Fruit fly (Drosophila melanogaster) whole organism, adult: ENCODE results near the gene SMC5.

ENCODE experiments used
- CG11617 ChIP-seq: fragments of 200-800 bp; sonication (Bioruptor generic); optimal IDR thresholded peaks from 2 replicates; lab custom pipeline; 2017; ENCODE audit warnings: mild to moderate bottlenecking, missing biosample characterization, missing genetic modification reagents, missing genetic modification characterization
- CG12768 ChIP-seq: fragments of 200-800 bp; sonication (Bioruptor generic); optimal IDR thresholded peaks from 2 replicates; lab custom pipeline; 2017; ENCODE audit warnings: missing biosample characterization, missing genetic modification characterization, mild to moderate bottlenecking, moderate library complexity, missing genetic modification reagents
- CG14711 ChIP-seq: fragments of 200-800 bp; sonication (Bioruptor generic); optimal IDR thresholded peaks from 2 replicates; lab custom pipeline; 2018; ENCODE audit warnings: missing biosample characterization, mild to moderate bottlenecking, missing genetic modification characterization, moderate library complexity
- CG1620 ChIP-seq: fragments of 200-800 bp; sonication (Bioruptor generic); optimal IDR thresholded peaks from 2 replicates; lab custom pipeline; 2016; ENCODE audit warnings: missing biosample characterization, missing genetic modification characterization
- CG33017 ChIP-seq: fragments of 200-800 bp; sonication (Bioruptor generic); optimal IDR thresholded peaks from 2 replicates; lab custom pipeline; 2018; ENCODE audit warnings: missing biosample characterization, mild to moderate bottlenecking, missing genetic modification characterization, moderate library complexity
- CG5204 ChIP-seq: fragments of 200-800 bp; sonication (Bioruptor generic); optimal IDR thresholded peaks from 2 replicates; lab custom pipeline; 2016; ENCODE audit warnings: missing biosample characterization, missing genetic modification characterization
- CG7045 ChIP-seq: fragments of 200-800 bp; sonication (Bioruptor generic); optimal IDR thresholded peaks from 2 replicates; lab custom pipeline; 2017; ENCODE audit warnings: missing biosample characterization, mild to moderate bottlenecking, missing genetic modification characterization
- CG7101 ChIP-seq: fragments of 200-800 bp; sonication (Bioruptor generic); optimal IDR thresholded peaks from 2 replicates; lab custom pipeline; 2018; ENCODE audit warnings: missing biosample characterization, mild to moderate bottlenecking, missing genetic modification characterization, moderate library complexity
- Clk ChIP-seq: fragments of 200-800 bp; sonication (Bioruptor generic); optimal IDR thresholded peaks from 2 replicates; lab custom pipeline; 2017; ENCODE audit warnings: missing biosample characterization, missing genetic modification characterization
- Crg-1 ChIP-seq: fragments of 200-800 bp; sonication (Bioruptor generic); optimal IDR thresholded peaks from 2 replicates; lab custom pipeline; 2016; ENCODE audit warnings: missing biosample characterization, missing genetic modification characterization
- Hr96 ChIP-seq: fragments of 200-800 bp; sonication (Bioruptor generic); optimal IDR thresholded peaks from 2 replicates; lab custom pipeline; 2016; ENCODE audit warnings: missing biosample characterization, missing genetic modification characterization
- Mnt ChIP-seq: fragments of 200-800 bp; sonication (Bioruptor generic); optimal IDR thresholded peaks from 2 replicates; lab custom pipeline; 2016; ENCODE audit warnings: missing biosample characterization, mild to moderate bottlenecking, missing genetic modification characterization
- bab1 ChIP-seq: fragments of 200-800 bp; sonication (Bioruptor generic); optimal IDR thresholded peaks from 3 replicates; lab custom pipeline; 2019; ENCODE audit warnings: missing biosample characterization, mild to moderate bottlenecking, missing genetic modification characterization, moderate library complexity
- cic ChIP-seq: fragments of 200-800 bp; sonication (Bioruptor generic); optimal IDR thresholded peaks from 2 replicates; lab custom pipeline; 2017; ENCODE audit warnings: missing biosample characterization, mild to moderate bottlenecking, missing genetic modification characterization, moderate library complexity
- cnc ChIP-seq, 2 experiments: fragments of >200 bp; optimal IDR thresholded peaks; 2 replicates each; lab custom pipeline; 2017
- kay ChIP-seq: fragments of 200-800 bp; sonication (Bioruptor generic); peaks from one replicate; lab custom pipeline; 2016; ENCODE audit warnings: missing biosample characterization, missing genetic modification characterization, borderline replicate concordance
- ovo ChIP-seq: fragments of 200-800 bp; sonication (Bioruptor generic); optimal IDR thresholded peaks from 2 replicates; lab custom pipeline; 2016; ENCODE audit warnings: missing biosample characterization, missing genetic modification characterization
- pad ChIP-seq: fragments of 200-800 bp; sonication (Bioruptor generic); optimal IDR thresholded peaks from 3 replicates; lab custom pipeline; 2017; ENCODE audit warnings: missing biosample characterization, missing genetic modification characterization, mild to moderate bottlenecking, moderate library complexity, missing genetic modification reagents
- tj ChIP-seq: fragments of 200-800 bp; sonication (Bioruptor generic); optimal IDR thresholded peaks from 3 replicates; lab custom pipeline; 2017; ENCODE audit warnings: missing biosample characterization, mild to moderate bottlenecking, missing genetic modification characterization, moderate library complexity
- toe ChIP-seq: fragments of 200-800 bp; sonication (Bioruptor generic); optimal IDR thresholded peaks from 2 replicates; lab custom pipeline; 2016; ENCODE audit warnings: missing biosample characterization, missing genetic modification characterization

The SMC5 gene

dm6 chr3L:21533270-21533948 lies 35.6 kb upstream of the SMC5 start, which contains the start of gene Mkrn1:
Gene Mkrn1, minus strand, starts transcription at chr3L:21533713.
- no peak for TF ChIP-seq CG14711 (tag; lab: Kevin White, UChicago)
- peak; percentile 58 for TF ChIP-seq bab1

DNA sequence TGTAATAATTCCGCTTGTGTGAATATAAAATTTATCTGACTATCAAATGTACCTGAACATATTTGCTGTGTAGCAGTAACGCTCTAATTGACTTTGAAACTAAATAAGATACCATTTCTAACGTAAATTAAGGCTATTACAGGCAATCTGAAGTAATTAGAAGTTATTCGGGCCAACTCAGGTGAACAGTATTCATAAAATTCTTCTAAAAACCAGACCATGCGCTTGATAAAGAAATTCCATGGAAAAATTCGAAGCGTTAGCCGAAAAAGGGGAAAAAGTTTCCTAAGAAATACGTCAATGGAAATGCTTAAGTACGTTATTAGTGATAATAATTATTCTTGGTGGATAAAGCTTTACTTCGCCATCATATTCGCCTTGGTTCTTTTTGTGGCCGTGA lies 34.6 kb upstream of the SMC5 start, which contains the start of gene ppk5:
TSS of gene ppk5 (plus strand) at position 301 of the 400 bp plus-strand sequence.
- no peak for TF ChIP-seq CG11617 (GFP tag; lab: Kevin White, UChicago)
- no peak for TF ChIP-seq CG33017 (tag; lab: Kevin White, UChicago)
- TF ChIP-seq CG7045 = no peak
- TF ChIP-seq pad (GFP tag; lab: Kevin White, UChicago) = no peak
- no peak for TF ChIP-seq CG1620 (GFP tag; lab: Kevin White, UChicago)
- no peak for TF ChIP-seq tj (GFP tag; lab: Kevin White, UChicago)
- no peak for TF ChIP-seq kay (GFP tag; lab: Kevin White, UChicago)
- TF ChIP-seq Crg-1 (GFP tag; lab: Kevin White, UChicago) = no peak
- no peak for TF ChIP-seq Mnt (GFP tag; lab: Kevin White, UChicago)
- no peak for TF ChIP-seq CG14711 (tag; lab: Kevin White, UChicago)

DNA sequence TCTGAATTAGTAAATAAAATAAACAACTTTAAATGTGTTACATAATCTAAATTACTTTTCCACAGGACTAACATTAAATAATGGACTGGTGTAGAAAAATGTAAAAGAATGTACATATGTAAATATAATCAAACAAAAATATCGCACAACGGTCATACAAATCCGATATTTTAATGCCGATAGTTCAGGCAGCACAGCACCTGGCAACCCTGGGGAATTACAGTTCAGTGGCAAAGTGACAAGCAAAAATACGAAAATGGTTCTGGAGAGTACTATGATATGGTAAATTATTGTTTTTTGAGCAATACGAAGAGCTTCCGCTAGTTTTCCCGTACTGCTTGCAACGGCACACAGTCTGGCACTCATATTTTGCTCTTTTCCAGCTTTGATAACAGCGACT lies 32.1 kb upstream of the SMC5 start, which contains the start of gene Rpn10:
TSS of gene Rpn10 (plus strand) at position 144 of the 400 bp plus-strand sequence.
- peak; percentile 81 to 95 for TF ChIP-seq cnc (optimal IDR thresholded peaks at IDR 0.05; lab: Kevin White, UChicago)
- TF ChIP-seq CG7101 = no peak
- TF ChIP-seq Crg-1 (GFP tag; lab: Kevin White, UChicago) = peak; percentile 19
- TF ChIP-seq Mnt (GFP tag; lab: Kevin White, UChicago) = peak; percentile 33
- peak; percentile 70 for TF ChIP-seq bab1
- no peak for TF ChIP-seq kay (GFP tag; lab: Kevin White, UChicago)
- peak; percentile 99 for TF ChIP-seq CG14711 (tag; lab: Kevin White, UChicago)
- TF ChIP-seq CG7045 = no peak
- TF ChIP-seq CG5204 (GFP tag; lab: Kevin White, UChicago) = no peak
- peak; percentile 50 for TF ChIP-seq pad (GFP tag; lab: Kevin White, UChicago)
- TF ChIP-seq Hr96 (GFP tag; lab: Kevin White, UChicago) = no peak
- TF ChIP-seq CG33017 (tag; lab: Kevin White, UChicago) = no peak
- TF ChIP-seq tj (GFP tag; lab: Kevin White, UChicago) = no peak
- TF ChIP-seq CG11617 (GFP tag; lab: Kevin White, UChicago) = peak; percentile 5
- no peak for TF ChIP-seq Clk (GFP tag; lab: Kevin White, UChicago)
- peak; percentile 51 for TF ChIP-seq CG1620 (GFP tag; lab: Kevin White, UChicago)
- TF ChIP-seq toe = no peak
- no peak for TF ChIP-seq cic (GFP tag; lab: Kevin White, UChicago)
- no peak for TF ChIP-seq CG12768 (GFP tag; lab: Kevin White, UChicago)
- peak; percentile 86 for TF ChIP-seq ovo

DNA sequence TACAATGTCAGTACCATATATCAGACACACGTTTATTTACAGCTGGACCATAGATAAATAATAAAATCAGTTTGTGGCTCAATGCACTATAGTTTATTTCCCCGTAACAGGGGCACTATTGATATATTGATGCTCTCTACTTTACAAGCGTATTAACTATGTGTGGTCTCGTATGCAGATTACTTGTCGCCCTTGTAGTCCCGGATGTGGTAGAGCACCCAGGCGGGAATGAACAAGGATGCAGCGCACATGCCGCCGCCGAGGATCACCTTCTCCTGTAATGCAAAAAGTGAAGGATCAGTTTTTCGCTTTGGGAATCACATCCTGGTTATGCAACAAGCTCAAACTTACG lies 30.1 kb upstream of the SMC5 start:
- TF ChIP-seq CG7045 = no peak
- TF ChIP-seq Clk (GFP tag; lab: Kevin White, UChicago) = no peak
- TF ChIP-seq cnc (optimal IDR thresholded peaks at IDR 0.05; lab: Kevin White, UChicago) = no peak
- no peak for TF ChIP-seq CG5204 (GFP tag; lab: Kevin White, UChicago)
- TF ChIP-seq toe = no peak
- TF ChIP-seq Mnt (GFP tag; lab: Kevin White, UChicago) = no peak
- TF ChIP-seq cic (GFP tag; lab: Kevin White, UChicago) = no peak
- TF ChIP-seq bab1 = no peak
- TF ChIP-seq CG1620 (GFP tag; lab: Kevin White, UChicago) = no peak
- no peak for TF ChIP-seq CG11617 (GFP tag; lab: Kevin White, UChicago)
- no peak for TF ChIP-seq CG7101
- TF ChIP-seq kay (GFP tag; lab: Kevin White, UChicago) = no peak
- no peak for TF ChIP-seq CG12768 (GFP tag; lab: Kevin White, UChicago)
- TF ChIP-seq tj (GFP tag; lab: Kevin White, UChicago) = no peak
- TF ChIP-seq CG33017 (tag; lab: Kevin White, UChicago) = no peak
- no peak for TF ChIP-seq Hr96 (GFP tag; lab: Kevin White, UChicago)

dm6 chr3L:21539245-21540196 lies 29.5 kb upstream of the SMC5 start, which contains the start of the genes COX8 and VhaM9.7-b:
Gene COX8, minus strand, starts transcription at chr3L:21539447.
Gene VhaM9.7-b, plus strand, starts transcription at chr3L:21539862.
- TF ChIP-seq CG1620 (GFP tag; lab: Kevin White, UChicago) (peak; percentile 64), CG7045 (peak; percentile 78), cnc (optimal IDR thresholded peaks at IDR 0.05; lab: Kevin White, UChicago) (no peak), cic (GFP tag; lab: Kevin White, UChicago) (peak; percentile 38), bab1 (peak; percentile 41), CG12768 (GFP tag; lab: Kevin White, UChicago) (peak; percentile 2), Hr96 (GFP tag; lab: Kevin White, UChicago) (no peak), ovo (peak; percentile 66), CG33017 (tag; lab: Kevin White, UChicago) (no peak), pad (GFP tag; lab: Kevin White, UChicago) (peak; percentile 44), toe (no peak), Crg-1 (GFP tag; lab: Kevin White, UChicago) (peak; percentile 63), Mnt (GFP tag; lab: Kevin White, UChicago) (peak; percentile 72), CG7101 (peak; percentile 67), Clk (GFP tag; lab: Kevin White, UChicago) (peak; percentile 29), tj (GFP tag; lab: Kevin White, UChicago) (peak; percentile 30), CG5204 (GFP tag; lab: Kevin White, UChicago) (no peak), kay (GFP tag; lab: Kevin White, UChicago) (no peak), CG14711 (tag; lab: Kevin White, UChicago) (peak; percentile 47), CG11617 (GFP tag; lab: Kevin White, UChicago) (peak; percentile 73)
